Worm (Caenorhabditis elegans) whole organism, midembryonic: ENCODE results near the gene ZC262.4.

Source experiments
- cog-1 ChIP-seq: sonication (generic microtip); optimal IDR thresholded peaks from 2 replicates; lab custom pipeline; 2016; ENCODE audit warnings: missing genetic modification characterization, missing compliant biosample characterization
- flt-1 ChIP-seq: fragments of 200-800 bp; sonication (Bioruptor generic); IDR thresholded peaks from 2 replicates; pipeline ENCODE4 v1.3.6; 2022; ENCODE audit warnings: missing genetic modification characterization, missing compliant biosample characterization

DNA sequence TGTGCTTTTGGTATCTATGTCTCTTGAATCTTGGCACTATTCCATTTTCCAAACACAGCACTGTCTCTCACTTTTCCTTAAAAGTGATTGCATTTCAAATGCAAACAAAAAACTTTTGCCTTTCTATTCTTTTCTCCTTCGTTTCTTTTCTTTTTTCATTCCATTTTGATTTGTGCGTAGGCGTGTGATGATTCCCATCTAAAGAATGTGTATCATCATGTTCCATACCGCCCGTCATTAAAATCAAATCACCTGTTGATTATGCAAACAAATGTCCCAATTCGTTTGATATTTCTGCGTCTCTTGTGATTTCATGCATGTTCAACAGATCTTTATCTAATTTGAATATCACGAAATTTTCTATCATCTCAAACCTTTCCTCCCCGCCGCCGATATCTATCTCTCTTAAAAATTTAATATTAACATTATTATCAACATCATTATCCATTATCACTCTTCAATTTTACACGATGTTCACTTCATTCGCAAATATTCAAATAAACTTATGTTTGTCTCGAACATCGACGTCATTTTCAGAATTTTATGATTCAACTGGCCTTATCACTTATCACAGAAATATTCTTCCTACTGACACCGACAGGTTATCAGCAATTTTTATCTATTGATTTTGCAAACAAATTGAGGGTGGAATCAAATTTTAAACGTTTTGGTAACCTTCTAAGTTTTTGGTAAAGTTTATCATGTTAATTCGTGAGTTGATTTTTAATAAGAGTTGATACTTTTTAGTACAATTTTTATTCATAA lies 42.9 kb downstream of the ZC262.4 start:
- TF ChIP-seq flt-1 (GFP tag; lab: Robert Waterston, UW) (no peak), cog-1 (tag; lab: Kevin White, UChicago) (no peak)
